Worm (Caenorhabditis elegans): Measurements from ENCODE around the gene srh-59.

The srh-59 gene

DNA sequence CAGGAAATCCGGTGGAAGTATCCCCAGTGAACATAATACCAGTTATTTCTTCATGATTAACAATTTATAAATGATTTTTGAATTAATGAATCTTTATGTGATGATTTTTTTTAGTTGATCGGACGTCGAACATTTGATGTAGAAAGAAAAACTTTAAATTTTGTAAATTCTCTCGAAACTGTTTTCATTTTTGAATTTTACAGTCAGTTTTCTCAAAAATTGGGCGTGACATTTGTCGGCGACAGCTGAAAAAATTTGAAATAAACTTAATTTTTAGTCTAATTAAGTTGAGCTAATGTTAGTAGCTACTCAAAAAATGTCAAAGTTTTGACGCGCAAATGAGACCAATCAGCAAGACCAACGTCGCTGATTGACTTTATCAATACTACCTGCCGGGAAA is 1.6 kb downstream of the srh-59 start, which contains the start of gene srh-60:
Gene srh-60, plus strand, starts transcription at position 301 of the 400 bp plus-strand sequence.
- no peak for TF ChIP-seq nhr-129 (tag; optimal IDR thresholded peaks at IDR 0.05)
- TF ChIP-seq sma-3 (GFP tag; optimal IDR thresholded peaks at IDR 0.05), result no peak
- no peak for TF ChIP-seq lin-13 (GFP tag; optimal IDR thresholded peaks at IDR 0.05)
- no peak for TF ChIP-seq ztf-4 (tag; optimal IDR thresholded peaks at IDR 0.05)
- TF ChIP-seq blmp-1 (tag; optimal IDR thresholded peaks at IDR 0.05; ENCODE audit: insufficient read depth), result no peak
- no peak for TF ChIP-seq lin-11 (tag; optimal IDR thresholded peaks at IDR 0.05)
- TF ChIP-seq peb-1 (tag; optimal IDR thresholded peaks at IDR 0.05), result no peak
- no peak for TF ChIP-seq nhr-12 (tag; optimal IDR thresholded peaks at IDR 0.05)
- no peak for TF ChIP-seq egl-27 (tag; optimal IDR thresholded peaks at IDR 0.05)
- TF ChIP-seq ztf-11 (tag; optimal IDR thresholded peaks at IDR 0.05), result no peak
- TF ChIP-seq nhr-25 (tag; optimal IDR thresholded peaks at IDR 0.05), result no peak
- no peak for TF ChIP-seq elt-1 (tag; optimal IDR thresholded peaks at IDR 0.05)
- no peak for TF ChIP-seq crh-2 (tag; optimal IDR thresholded peaks at IDR 0.05)
- no peak for TF ChIP-seq nhr-6 (tag; optimal IDR thresholded peaks at IDR 0.05)
- TF ChIP-seq nhr-21 (tag; optimal IDR thresholded peaks at IDR 0.05), result no peak
- no peak for TF ChIP-seq ztf-1 (GFP tag; conservative IDR thresholded peaks at IDR 0.05)
- TF ChIP-seq C34F6.9 (tag; optimal IDR thresholded peaks at IDR 0.05), result no peak
- no peak for TF ChIP-seq ceh-16 (tag; optimal IDR thresholded peaks at IDR 0.05)
- no peak for TF ChIP-seq lsy-2 (tag; optimal IDR thresholded peaks at IDR 0.05)
- no peak for TF ChIP-seq nhr-11 (tag; optimal IDR thresholded peaks at IDR 0.05)

DNA sequence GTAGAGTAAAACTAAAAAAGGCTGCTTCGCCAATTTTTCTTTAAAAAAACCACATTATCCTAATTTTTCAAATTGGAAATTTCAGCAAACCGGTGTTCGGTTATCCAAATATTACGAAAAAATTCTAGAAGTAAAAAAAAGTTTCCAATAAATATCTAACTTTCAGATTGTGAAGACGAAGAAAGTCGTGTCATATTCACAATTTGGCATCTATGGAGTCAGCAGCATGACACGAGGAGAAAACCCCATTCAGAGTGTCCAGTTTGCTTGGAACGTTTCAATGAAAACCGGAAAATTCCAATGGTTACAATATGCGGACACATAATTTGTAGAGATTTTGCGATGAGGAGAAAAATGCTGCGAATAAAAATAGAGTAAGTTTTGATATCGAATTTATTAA is 13.5 kb downstream of the srh-59 start, which contains the start of gene Y49F6A.12:
Gene Y49F6A.12, plus strand, starts transcription at position 301 of the 400 bp plus-strand sequence.
- no peak for TF ChIP-seq lin-39 (tag; optimal IDR thresholded peaks at IDR 0.05)
- TF ChIP-seq elt-1 (tag; optimal IDR thresholded peaks at IDR 0.05), result no peak
- TF ChIP-seq blmp-1 (tag; optimal IDR thresholded peaks at IDR 0.05; ENCODE audit: insufficient read depth), result no peak
- TF ChIP-seq nhr-129 (tag; optimal IDR thresholded peaks at IDR 0.05), result no peak
- TF ChIP-seq R02D3.7 (tag; optimal IDR thresholded peaks at IDR 0.05), result no peak
- no peak for TF ChIP-seq elt-3 (tag; optimal IDR thresholded peaks at IDR 0.05)
- no peak for TF ChIP-seq C34F6.9 (tag; optimal IDR thresholded peaks at IDR 0.05)
- no peak for TF ChIP-seq peb-1 (tag; optimal IDR thresholded peaks at IDR 0.05)
- TF ChIP-seq snpc-4 (tag; optimal IDR thresholded peaks at IDR 0.05), result no peak
- no peak for TF ChIP-seq alr-1 (tag; optimal IDR thresholded peaks at IDR 0.05)
- TF ChIP-seq nhr-6 (tag; optimal IDR thresholded peaks at IDR 0.05), result no peak
- no peak for TF ChIP-seq mbf-1 (tag; optimal IDR thresholded peaks at IDR 0.05)
- no peak for TF ChIP-seq mab-5 (tag; optimal IDR thresholded peaks at IDR 0.05)
- no peak for TF ChIP-seq mdl-1 (tag; optimal IDR thresholded peaks at IDR 0.05)
- TF ChIP-seq aly-2 (tag; optimal IDR thresholded peaks at IDR 0.05), result no peak
- TF ChIP-seq nhr-12 (tag; optimal IDR thresholded peaks at IDR 0.05), result no peak
- TF ChIP-seq sem-4 (tag; optimal IDR thresholded peaks at IDR 0.05), result no peak
- no peak for TF ChIP-seq gmeb-1 (tag; optimal IDR thresholded peaks at IDR 0.05)
- no peak for TF ChIP-seq ZK546.5 (tag; optimal IDR thresholded peaks at IDR 0.05)
- no peak for TF ChIP-seq crh-2 (tag; optimal IDR thresholded peaks at IDR 0.05)

DNA sequence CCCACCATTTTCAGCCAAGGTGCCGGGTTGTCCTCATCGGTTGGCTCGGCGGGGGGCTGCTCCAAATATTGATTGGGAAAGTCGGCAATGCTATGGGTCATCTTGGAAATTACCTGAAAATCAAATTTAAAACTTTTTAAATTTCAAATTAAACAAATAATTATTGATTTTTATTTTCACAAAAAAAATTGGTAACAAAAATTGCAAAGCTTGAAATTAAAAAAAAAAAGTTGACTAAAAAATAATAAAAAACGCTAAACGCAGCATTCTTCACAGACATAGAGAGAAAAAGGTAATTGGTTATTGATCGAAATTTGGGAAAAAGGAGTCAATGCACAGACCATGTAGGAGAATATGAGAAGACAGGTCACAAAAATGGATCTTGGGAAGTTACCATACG is 16.9 kb downstream of the srh-59 start, which contains the start of gene Y49F6A.11:
Gene Y49F6A.11, minus strand, starts transcription at position 101 of the 400 bp plus-strand sequence.
- TF ChIP-seq ceh-82 (tag; optimal IDR thresholded peaks at IDR 0.05), result no peak
- no peak for TF ChIP-seq nhr-10 (tag; optimal IDR thresholded peaks at IDR 0.05)
- no peak for TF ChIP-seq unc-39 (tag; optimal IDR thresholded peaks at IDR 0.05)
- no peak for TF ChIP-seq elt-3 (tag; optimal IDR thresholded peaks at IDR 0.05)
- TF ChIP-seq nhr-129 (tag; optimal IDR thresholded peaks at IDR 0.05), result no peak
- TF ChIP-seq unc-62 (GFP tag; optimal IDR thresholded peaks at IDR 0.05), result no peak

DNA sequence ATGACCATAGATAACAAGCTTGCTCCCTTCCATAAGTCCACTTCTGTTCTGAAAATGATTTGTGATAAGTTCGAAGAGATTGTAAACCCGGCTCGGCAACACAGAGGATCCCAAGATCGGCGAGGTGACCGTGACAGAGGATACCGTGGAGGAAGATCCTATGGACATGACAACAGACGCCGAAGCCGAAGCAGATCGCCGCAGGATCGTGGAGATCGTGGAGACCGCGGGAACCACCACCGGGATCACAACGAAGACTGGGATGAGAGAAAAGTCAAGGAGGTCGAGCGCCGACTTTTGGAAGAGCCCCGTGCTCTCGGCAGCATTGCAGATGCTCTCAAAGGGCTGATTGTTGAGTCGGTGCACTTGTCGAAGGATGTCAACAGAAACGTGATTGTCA is 22.7 kb downstream of the srh-59 start:
- TF ChIP-seq mab-5 (tag; optimal IDR thresholded peaks at IDR 0.05) (no peak), unc-62 (GFP tag; optimal IDR thresholded peaks at IDR 0.05) (no peak), nhr-23 (tag; optimal IDR thresholded peaks at IDR 0.05) (no peak)

DNA sequence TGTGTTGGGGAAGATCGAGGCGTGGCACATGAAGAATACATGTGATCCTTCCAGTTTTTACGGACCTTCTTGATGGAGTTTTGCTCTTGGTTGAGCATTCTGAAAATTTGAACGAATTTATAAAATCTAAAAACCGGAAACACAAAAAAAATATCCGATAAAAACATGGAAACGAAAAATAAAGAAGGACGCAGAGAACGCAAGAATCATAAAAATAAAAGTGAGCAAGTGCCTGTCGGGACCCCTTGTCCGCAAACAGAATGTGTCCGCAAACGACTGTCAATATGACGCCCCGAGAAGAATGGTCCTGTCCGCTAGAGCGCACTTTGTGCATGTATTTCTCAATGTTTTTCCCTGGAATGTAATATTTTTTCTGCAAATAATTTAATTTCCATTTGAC is 27.9 kb downstream of the srh-59 start, which contains the start of gene Y49F6A.5:
Gene Y49F6A.5, minus strand, starts transcription at position 101 of the 400 bp plus-strand sequence.
- no peak for TF ChIP-seq sma-9 (GFP tag; optimal IDR thresholded peaks at IDR 0.05)
- TF ChIP-seq sma-9 (tag; optimal IDR thresholded peaks at IDR 0.05), result no peak
- no peak for TF ChIP-seq mdl-1 (tag; optimal IDR thresholded peaks at IDR 0.05)
- TF ChIP-seq sem-4 (tag; optimal IDR thresholded peaks at IDR 0.05), result no peak
- no peak for TF ChIP-seq mbf-1 (tag; optimal IDR thresholded peaks at IDR 0.05)
- no peak for TF ChIP-seq R02D3.7 (tag; optimal IDR thresholded peaks at IDR 0.05)
- no peak for TF ChIP-seq Y55F3AM.14 (GFP tag; optimal IDR thresholded peaks at IDR 0.05)
- TF ChIP-seq sma-3 (GFP tag; optimal IDR thresholded peaks at IDR 0.05), result no peak
- TF ChIP-seq gmeb-1 (tag; optimal IDR thresholded peaks at IDR 0.05), result no peak

Measured in whole organism, L2 larva.